Worm (Caenorhabditis elegans) whole organism, midembryonic: Measurements from ENCODE around the gene T05G5.5.

Experiments
- T22C8.4 ChIP-seq: fragments of 200-800 bp; sonication (Bioruptor generic); IDR thresholded peaks from 2 replicates; pipeline ENCODE4 v1.3.6; 2022; ENCODE audit warnings: missing genetic modification characterization, missing compliant biosample characterization
- cog-1 ChIP-seq: sonication (generic microtip); optimal IDR thresholded peaks from 2 replicates; lab custom pipeline; 2016; ENCODE audit warnings: missing genetic modification characterization, missing compliant biosample characterization
- flt-1 ChIP-seq: fragments of 200-800 bp; sonication (Bioruptor generic); IDR thresholded peaks from 2 replicates; pipeline ENCODE4 v1.3.6; 2022; ENCODE audit warnings: missing genetic modification characterization, missing compliant biosample characterization
- klf-2 ChIP-seq: fragments of 200-800 bp; sonication (Bioruptor generic); conservative IDR thresholded peaks from 2 replicates; pipeline ENCODE4 v1.3.6; 2022; ENCODE audit warnings: missing genetic modification reagents, missing genetic modification characterization, missing compliant biosample characterization
- med-1 ChIP-seq: sonication (generic microtip); optimal IDR thresholded peaks from 2 replicates; lab custom pipeline; 2017; ENCODE audit warnings: missing genetic modification characterization, mild to moderate bottlenecking, missing compliant biosample characterization, antibody characterized with exemption, missing genetic modification reagents; ENCODE audit not compliant: insufficient read depth
- ref-1 ChIP-seq: fragments of 200-800 bp; sonication (Bioruptor generic); conservative IDR thresholded peaks from 2 replicates; pipeline ENCODE4 v1.3.6; 2022; ENCODE audit warnings: missing genetic modification reagents, missing genetic modification characterization, missing compliant biosample characterization
- tab-1 ChIP-seq: fragments of 200-800 bp; sonication (Bioruptor generic); IDR thresholded peaks from 2 replicates; pipeline ENCODE4 v1.3.6; 2022; ENCODE audit warnings: missing genetic modification characterization, missing compliant biosample characterization
- ztf-23 ChIP-seq: fragments of 200-800 bp; sonication (Bioruptor generic); IDR thresholded peaks from 2 replicates; pipeline ENCODE4 v1.3.6; 2022; ENCODE audit warnings: missing genetic modification reagents, missing genetic modification characterization, missing compliant biosample characterization
- ztf-29 ChIP-seq: fragments of 200-800 bp; sonication (Bioruptor generic); IDR thresholded peaks from 2 replicates; pipeline ENCODE4 v1.3.6; 2022; ENCODE audit warnings: missing genetic modification reagents, missing genetic modification characterization, missing compliant biosample characterization

The T05G5.5 gene

DNA sequence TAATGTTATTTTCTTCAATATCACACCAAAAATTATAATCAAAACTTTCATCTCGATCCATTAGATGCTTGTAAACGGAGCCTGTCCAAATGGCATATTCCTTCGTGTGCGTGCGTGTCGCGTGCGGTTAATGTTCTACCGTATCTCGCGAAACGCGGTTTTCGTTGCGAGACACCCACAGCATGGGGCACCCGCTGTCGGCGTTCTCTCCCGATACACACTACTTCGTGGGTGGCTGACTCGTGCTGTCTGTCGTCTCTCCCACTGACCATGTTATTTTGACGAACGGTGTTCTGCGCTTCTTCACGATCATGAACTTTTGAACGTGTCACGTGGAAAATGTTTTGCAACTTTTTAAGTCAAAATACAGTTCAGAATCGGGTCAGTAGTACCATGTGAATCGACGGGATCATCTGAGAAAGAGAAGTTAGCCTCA, 14.3 kb upstream of the T05G5.5 start:
- TF ChIP-seq flt-1 (GFP tag; lab: Robert Waterston, UW), result peak; percentile 96
- peak; percentile 28 for TF ChIP-seq T22C8.4 (GFP tag; lab: Robert Waterston, UW)
- TF ChIP-seq tab-1 (GFP tag; lab: Robert Waterston, UW), result peak; percentile 77
- TF ChIP-seq med-1, result no peak
- peak; percentile 83 for TF ChIP-seq ztf-23 (GFP tag; lab: Robert Waterston, UW)
- TF ChIP-seq ref-1 (GFP tag; lab: Robert Waterston, UW), result peak; percentile 60; the same call in 1 of the 2 replicates
- peak; percentile 97 for TF ChIP-seq cog-1 (tag; lab: Kevin White, UChicago)
- TF ChIP-seq ztf-29 (GFP tag; lab: Robert Waterston, UW), result peak; percentile 64
- TF ChIP-seq klf-2 (GFP tag; lab: Robert Waterston, UW), result peak; percentile 56; the same call in 1 of the 2 replicates

DNA sequence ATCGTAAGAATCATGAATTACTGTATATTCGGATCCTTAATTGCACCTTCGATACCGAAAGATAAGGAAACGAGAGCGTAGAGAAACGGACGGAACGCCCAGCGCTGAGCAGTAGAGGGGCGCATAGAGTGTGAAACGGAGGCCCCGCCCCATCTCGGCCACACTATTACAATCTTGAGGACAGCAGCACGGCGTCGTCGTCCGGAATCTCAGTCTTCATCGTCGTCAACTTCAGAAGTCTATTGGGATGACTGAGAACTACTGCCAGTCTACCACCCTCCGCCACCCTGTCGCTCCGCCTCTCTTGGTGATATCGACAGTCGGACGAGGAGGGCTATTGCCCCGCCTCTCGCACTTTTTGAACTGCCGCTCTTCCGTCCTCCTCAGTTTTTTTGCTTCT, 13.5 kb upstream of the T05G5.5 start:
- no peak for TF ChIP-seq klf-2 (GFP tag; lab: Robert Waterston, UW)
- 0 out of 2 replicates have a peak, but pooled peaks have one; percentile 59 for TF ChIP-seq tab-1 (GFP tag; lab: Robert Waterston, UW)

DNA sequence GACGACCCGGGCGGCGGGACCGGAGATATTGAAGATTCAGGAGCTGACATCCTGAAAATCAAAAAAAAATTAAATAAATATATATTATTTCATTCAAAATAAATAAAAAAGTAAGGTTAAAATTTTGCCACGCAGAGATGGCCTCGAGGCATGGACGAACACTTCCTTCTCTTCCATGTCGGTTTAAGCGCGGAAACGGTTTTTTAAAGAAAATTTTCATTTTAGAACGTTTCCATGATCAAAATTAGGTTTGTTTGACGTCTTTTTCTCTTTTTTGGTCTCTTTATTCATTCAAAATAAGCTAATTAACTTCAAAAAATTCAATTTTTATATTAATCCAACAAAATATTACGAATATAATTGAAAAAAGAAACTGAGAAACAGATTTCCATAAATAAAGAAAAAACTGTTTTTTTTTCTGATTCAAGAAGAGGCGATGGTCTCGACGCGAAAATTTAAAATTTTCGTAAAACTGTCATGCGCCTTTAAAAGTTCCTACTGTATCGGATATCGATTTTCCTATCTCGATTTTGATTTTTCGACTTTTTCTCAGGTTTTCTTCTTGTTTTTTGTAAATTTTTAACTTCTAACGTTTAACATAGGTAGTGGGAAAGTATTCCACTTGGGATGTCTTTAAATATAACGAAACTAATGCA, 11.0 kb upstream of the T05G5.5 start, which contains the start of gene gcc-2:
Gene gcc-2 (minus strand): TSS at position 51 of the 656 bp plus-strand sequence.
- TF ChIP-seq T22C8.4 (GFP tag; lab: Robert Waterston, UW) (no peak), med-1 (no peak), ztf-29 (GFP tag; lab: Robert Waterston, UW) (no peak), flt-1 (GFP tag; lab: Robert Waterston, UW) (no peak), klf-2 (GFP tag; lab: Robert Waterston, UW) (no peak), ref-1 (GFP tag; lab: Robert Waterston, UW) (no peak)

DNA sequence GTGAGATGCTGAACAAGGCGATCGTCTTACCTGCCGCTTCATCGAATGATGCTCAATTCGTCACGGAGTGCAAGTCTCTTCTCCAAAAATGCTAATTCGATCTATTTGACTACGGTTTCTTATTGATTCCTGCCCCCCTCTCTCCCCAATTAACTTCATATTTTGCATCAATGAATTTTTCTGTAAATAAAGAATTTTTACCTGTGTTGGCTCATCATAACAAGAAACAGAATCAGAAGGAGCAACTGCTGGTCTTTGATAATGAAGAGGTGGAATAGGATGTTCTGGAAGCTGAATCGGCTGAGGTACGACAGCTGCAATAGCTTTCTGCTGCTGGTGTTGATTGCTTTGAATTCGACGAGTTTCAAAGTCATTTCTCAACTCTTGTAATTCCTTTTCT, 9.0 kb upstream of the T05G5.5 start:
- no peak for TF ChIP-seq flt-1 (GFP tag; lab: Robert Waterston, UW)
- no peak for TF ChIP-seq ref-1 (GFP tag; lab: Robert Waterston, UW)
- no peak for TF ChIP-seq ztf-29 (GFP tag; lab: Robert Waterston, UW)
- TF ChIP-seq med-1, result no peak
- TF ChIP-seq T22C8.4 (GFP tag; lab: Robert Waterston, UW), result no peak
- TF ChIP-seq ztf-23 (GFP tag; lab: Robert Waterston, UW), result no peak
- TF ChIP-seq cog-1 (tag; lab: Kevin White, UChicago), result no peak
- TF ChIP-seq tab-1 (GFP tag; lab: Robert Waterston, UW), result no peak
- TF ChIP-seq klf-2 (GFP tag; lab: Robert Waterston, UW), result no peak

- TF ChIP-seq ztf-29 (GFP tag; lab: Robert Waterston, UW) (no peak), ztf-23 (GFP tag; lab: Robert Waterston, UW) (no peak), med-1 (no peak), T22C8.4 (GFP tag; lab: Robert Waterston, UW) (no peak), ref-1 (GFP tag; lab: Robert Waterston, UW) (no peak)
These were observed 7.6 kb upstream of the T05G5.5 start, which contains the start of gene rmd-1 for ce11 chrIII:9758848-9759247. Gene rmd-1, plus strand, starts transcription at chrIII:9759094.

DNA sequence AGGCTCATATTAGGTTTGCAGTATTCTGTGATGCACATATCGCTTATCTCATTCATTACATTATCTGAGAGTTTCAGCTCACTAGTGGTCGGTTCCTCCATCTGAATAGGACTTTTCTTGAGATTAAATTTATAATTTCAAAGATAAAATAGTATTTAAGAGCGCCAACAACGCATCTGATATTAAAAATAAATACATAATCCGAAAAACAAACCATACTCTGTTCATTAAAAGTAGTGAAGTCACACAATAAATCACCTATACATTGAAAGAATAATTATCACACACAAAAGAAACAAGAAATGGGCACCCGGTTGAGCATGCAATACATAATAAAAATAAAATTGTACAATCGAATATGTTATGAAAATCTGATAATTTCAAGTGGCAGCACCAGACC, 6.2 kb upstream of the T05G5.5 start, which contains the start of gene vps-53:
Gene vps-53 (minus strand): TSS at position 101 of the 400 bp plus-strand sequence.
- TF ChIP-seq ztf-29 (GFP tag; lab: Robert Waterston, UW) (no peak), ztf-23 (GFP tag; lab: Robert Waterston, UW) (no peak), T22C8.4 (GFP tag; lab: Robert Waterston, UW) (no peak), med-1 (no peak), cog-1 (tag; lab: Kevin White, UChicago) (no peak), tab-1 (GFP tag; lab: Robert Waterston, UW) (no peak), ref-1 (GFP tag; lab: Robert Waterston, UW) (no peak), flt-1 (GFP tag; lab: Robert Waterston, UW) (no peak), klf-2 (GFP tag; lab: Robert Waterston, UW) (no peak)

- TF ChIP-seq klf-2 (GFP tag; lab: Robert Waterston, UW) (no peak), cog-1 (tag; lab: Kevin White, UChicago) (no peak), med-1 (no peak), ztf-29 (GFP tag; lab: Robert Waterston, UW) (no peak), ztf-23 (GFP tag; lab: Robert Waterston, UW) (no peak), T22C8.4 (GFP tag; lab: Robert Waterston, UW) (no peak), tab-1 (GFP tag; lab: Robert Waterston, UW) (no peak)
These were observed 1.6 kb upstream of the T05G5.5 start, which contains the start of gene ech-6 for ce11 chrIII:9752852-9753251. Gene ech-6, minus strand, starts transcription at chrIII:9752883.

DNA sequence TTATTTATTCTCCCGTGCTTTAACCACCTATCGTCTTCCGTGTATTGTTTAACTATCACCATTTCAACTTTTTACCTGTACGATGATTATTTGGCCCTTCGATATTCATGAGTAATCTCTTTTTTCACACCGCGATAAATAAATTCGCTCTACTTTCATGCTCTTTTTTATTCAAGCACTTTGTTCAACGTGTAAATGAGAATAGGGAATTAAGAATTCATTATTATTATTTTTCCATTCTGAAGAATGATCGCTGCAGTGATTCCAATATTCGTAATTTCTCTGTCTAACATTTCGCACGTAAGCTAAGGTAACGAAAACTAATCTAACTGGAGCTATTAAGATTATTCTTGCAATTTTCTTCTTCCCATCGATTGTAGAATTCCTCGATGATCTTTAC, 2.5 kb downstream of the T05G5.5 start, which contains the start of gene T05G5.4:
Gene T05G5.4 (plus strand): TSS at position 241 of the 400 bp plus-strand sequence.
- TF ChIP-seq med-1 (no peak), cog-1 (tag; lab: Kevin White, UChicago) (no peak), tab-1 (GFP tag; lab: Robert Waterston, UW) (no peak), ztf-23 (GFP tag; lab: Robert Waterston, UW) (no peak), T22C8.4 (GFP tag; lab: Robert Waterston, UW) (no peak), klf-2 (GFP tag; lab: Robert Waterston, UW) (no peak), ztf-29 (GFP tag; lab: Robert Waterston, UW) (no peak), ref-1 (GFP tag; lab: Robert Waterston, UW) (no peak)

DNA sequence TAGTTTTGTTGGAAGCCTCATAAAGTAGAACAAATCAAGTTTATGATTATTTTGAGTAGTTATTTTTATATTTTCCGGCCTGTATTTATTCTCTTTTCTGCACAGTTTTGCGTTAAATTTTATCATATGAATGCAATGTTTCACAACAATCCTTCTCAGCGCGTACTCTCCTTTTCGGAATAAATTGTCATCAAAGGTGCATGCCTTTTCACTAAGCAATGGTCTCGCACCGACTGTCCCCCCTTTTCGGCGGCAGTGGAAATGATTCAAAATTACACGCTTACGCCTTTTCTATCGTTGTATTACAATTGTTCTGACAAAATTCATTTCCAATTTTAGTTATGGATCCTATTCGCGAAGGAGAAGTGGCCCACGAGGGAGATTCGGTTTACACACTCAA, 4.1 kb downstream of the T05G5.5 start, which contains the start of the genes iff-1 and cdk-1:
Gene iff-1 (minus strand): TSS at position 61 of the 400 bp plus-strand sequence.
Gene cdk-1 (plus strand): TSS at position 340 of the 400 bp plus-strand sequence.
- TF ChIP-seq ref-1 (GFP tag; lab: Robert Waterston, UW) (no peak), flt-1 (GFP tag; lab: Robert Waterston, UW) (0 out of 2 replicates have a peak, but pooled peaks have one; percentile 25)
